Worm (Caenorhabditis elegans): Measurements from ENCODE around the gene ule-5.
A peak's percentile ranks its signal among the peaks of the same experiment; 100 is the strongest.

The ule-5 gene

DNA sequence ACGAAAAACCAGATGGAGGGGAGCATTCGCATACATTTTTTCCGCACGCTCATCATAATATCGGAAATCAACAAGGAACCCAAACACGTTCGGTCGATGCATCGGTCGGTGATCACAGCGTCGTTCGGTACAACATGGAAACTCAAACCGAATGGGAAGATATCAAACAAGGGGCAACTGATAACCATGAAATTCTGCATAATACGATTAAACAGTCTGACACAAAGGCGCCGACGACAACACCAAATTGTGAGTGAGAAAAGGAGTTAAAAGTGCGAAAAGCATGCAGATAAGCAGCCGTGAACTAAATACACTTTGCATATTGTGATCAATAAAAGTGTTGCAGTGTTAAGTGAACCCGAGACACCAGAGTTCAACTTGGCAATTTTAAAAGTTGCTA lies 42.3 kb downstream of the ule-5 start:
- no peak for TF ChIP-seq Y79H2A.3 (GFP tag; conservative IDR thresholded peaks at IDR 0.05)
- no peak for TF ChIP-seq lsy-27 (tag; optimal IDR thresholded peaks at IDR 0.05; ENCODE audit: borderline replicate concordance, insufficient read depth)
- no peak for TF ChIP-seq pha-4 (tag; optimal IDR thresholded peaks at IDR 0.05)
- TF ChIP-seq F49E8.2 (tag; optimal IDR thresholded peaks at IDR 0.05; ENCODE audit: insufficient read depth), result no peak
- peak; percentile 25; the same call in 1 of the 2 replicates for TF ChIP-seq nfyb-1 (GFP tag; IDR thresholded peaks at IDR 0.05)
- no peak for TF ChIP-seq die-1 (tag; optimal IDR thresholded peaks at IDR 0.05)
- no peak for TF ChIP-seq atf-7 (tag; optimal IDR thresholded peaks at IDR 0.05)
- TF ChIP-seq F57A8.1 (GFP tag; optimal IDR thresholded peaks at IDR 0.05), result no peak
- no peak for TF ChIP-seq hlh-12 (tag; optimal IDR thresholded peaks at IDR 0.05)
- peak; percentile 79 for TF ChIP-seq nhr-80 (tag; optimal IDR thresholded peaks at IDR 0.05)
- TF ChIP-seq nfya-2 (GFP tag; IDR thresholded peaks at IDR 0.05), result no peak
- TF ChIP-seq ztf-22 (GFP tag; optimal IDR thresholded peaks at IDR 0.05), result no peak

DNA sequence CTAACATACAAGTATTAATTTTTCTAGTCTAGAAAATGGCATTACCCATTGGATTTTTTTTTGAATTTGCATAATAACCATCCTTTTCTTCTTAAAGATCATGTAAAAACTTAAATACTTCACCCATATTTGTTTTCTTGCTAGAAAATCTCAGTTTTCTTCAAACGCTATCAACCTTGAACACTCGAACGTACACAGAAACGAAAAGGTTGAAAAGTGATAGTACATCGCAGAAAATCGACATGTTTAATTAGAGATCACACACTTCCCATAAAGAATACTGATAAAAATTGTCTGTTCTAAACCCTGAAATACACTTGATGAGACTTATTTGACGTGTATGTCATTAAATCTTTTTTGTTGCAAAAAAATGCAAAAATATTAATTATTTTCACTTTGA lies 44.7 kb downstream of the ule-5 start, which contains the start of gene F55G7.4:
F55G7.4 (plus strand) TSS at position 301 of the 400 bp plus-strand sequence.
- TF ChIP-seq B0261.1 (tag; optimal IDR thresholded peaks at IDR 0.05) (no peak), nfyb-1 (GFP tag; IDR thresholded peaks at IDR 0.05) (no peak), lin-35 (GFP tag; optimal IDR thresholded peaks at IDR 0.05) (no peak), dpff-1 (tag; optimal IDR thresholded peaks at IDR 0.05) (no peak), K11D2.4 (GFP tag; IDR thresholded peaks at IDR 0.05) (no peak), K12H6.12 (tag; optimal IDR thresholded peaks at IDR 0.05) (no peak), let-526 (GFP tag; IDR thresholded peaks at IDR 0.05) (no peak), tbp1 (GFP tag; optimal IDR thresholded peaks at IDR 0.05) (no peak), hmg-20 (GFP tag; IDR thresholded peaks at IDR 0.05) (no peak), C17E4.6 (GFP tag; IDR thresholded peaks at IDR 0.05) (no peak), nhr-90 (tag; optimal IDR thresholded peaks at IDR 0.05) (no peak), ceh-91 (GFP tag; IDR thresholded peaks at IDR 0.05) (no peak), B0336.3 (GFP tag; IDR thresholded peaks at IDR 0.05) (no peak), attf-5 (GFP tag; optimal IDR thresholded peaks at IDR 0.05) (no peak), zim-3 (tag; optimal IDR thresholded peaks at IDR 0.05) (no peak), cebp-1 (GFP tag; IDR thresholded peaks at IDR 0.05) (no peak), cebp-1 (tag; optimal IDR thresholded peaks at IDR 0.05) (no peak), F37B4.10 (GFP tag; IDR thresholded peaks at IDR 0.05) (no peak)

- TF ChIP-seq Y56A3A.18 (GFP tag; IDR thresholded peaks at IDR 0.05) (no peak), ztf-26 (tag; optimal IDR thresholded peaks at IDR 0.05) (no peak), nfya-2 (GFP tag; IDR thresholded peaks at IDR 0.05) (no peak), Y53F4B.3 (GFP tag; IDR thresholded peaks at IDR 0.05) (no peak), hmg-20 (GFP tag; IDR thresholded peaks at IDR 0.05) (no peak), tbx-9 (tag; optimal IDR thresholded peaks at IDR 0.05; ENCODE audit: borderline replicate concordance) (no peak), D2030.7 (GFP tag; IDR thresholded peaks at IDR 0.05) (no peak), B0336.3 (GFP tag; IDR thresholded peaks at IDR 0.05) (no peak), ztf-25 (GFP tag; IDR thresholded peaks at IDR 0.05) (no peak), nhr-179 (tag; optimal IDR thresholded peaks at IDR 0.05) (no peak), F33H1.4 (GFP tag; IDR thresholded peaks at IDR 0.05) (no peak), hmg-1.2 (GFP tag; IDR thresholded peaks at IDR 0.05) (no peak), madf-6 (GFP tag; IDR thresholded peaks at IDR 0.05) (no peak), nfyb-1 (GFP tag; IDR thresholded peaks at IDR 0.05) (no peak), nfya-1 (tag; optimal IDR thresholded peaks at IDR 0.05; ENCODE audit: borderline replicate concordance, insufficient read depth) (no peak), T07F8.4 (tag; optimal IDR thresholded peaks at IDR 0.05) (no peak)
These were observed 48.6 kb downstream of the ule-5 start, which contains the start of gene dot-1.4 for ce11 chrX:11931559-11931958. Gene dot-1.4 (minus strand): TSS chrX:11931659.

All from whole organism, young adult.